Fruit fly (Drosophila melanogaster): ENCODE results near the gene CG3609.

The CG3609 gene

dm6 chr2L:2365077-2365651 is 9.3 kb downstream of the CG3609 start, which contains the start of the genes Rab5 and Axud1 (continued):
- TF ChIP-seq gsb (GFP tag; IDR thresholded peaks at IDR 0.05) = no peak
- no peak for TF ChIP-seq luna (GFP tag; optimal IDR thresholded peaks at IDR 0.05)
- TF ChIP-seq CG7928 (GFP tag; optimal IDR thresholded peaks at IDR 0.05) = no peak
- TF ChIP-seq Side (GFP tag; optimal IDR thresholded peaks at IDR 0.05) = peak; percentile 25
- peak; percentile 94 for TF ChIP-seq CG15479 (GFP tag; optimal IDR thresholded peaks at IDR 0.05)
- TF ChIP-seq CG13424 (tag; optimal IDR thresholded peaks at IDR 0.05) = no peak
- no peak for TF ChIP-seq disco-r (GFP tag; optimal IDR thresholded peaks at IDR 0.05)
- no peak for TF ChIP-seq ewg (GFP tag; optimal IDR thresholded peaks at IDR 0.05)
- TF ChIP-seq CG31441 (GFP tag; IDR thresholded peaks at IDR 0.05) = peak; percentile 10; the same call in 1 of the 2 replicates
- no peak for TF ChIP-seq CG8944 (GFP tag; optimal IDR thresholded peaks at IDR 0.05)
- no peak for TF ChIP-seq D (optimal IDR thresholded peaks at IDR 0.05)
- TF ChIP-seq D (GFP tag; optimal IDR thresholded peaks at IDR 0.05) = no peak
- TF ChIP-seq CG6813 (GFP tag; optimal IDR thresholded peaks at IDR 0.05) = no peak
- TF ChIP-seq ham (GFP tag; IDR thresholded peaks at IDR 0.05) = no peak
- no peak for TF ChIP-seq NFAT (GFP tag; IDR thresholded peaks at IDR 0.05)
- no peak for TF ChIP-seq CG5245 (GFP tag; optimal IDR thresholded peaks at IDR 0.05)
- no peak for TF ChIP-seq CG6254 (GFP tag; optimal IDR thresholded peaks at IDR 0.05)
- TF ChIP-seq CG17612 (GFP tag; IDR thresholded peaks at IDR 0.05) = no peak
- no peak for TF ChIP-seq zfh2 (GFP tag; optimal IDR thresholded peaks at IDR 0.05)
- no peak for TF ChIP-seq fru (optimal IDR thresholded peaks at IDR 0.05)
- no peak for TF ChIP-seq CG10209 (GFP tag; optimal IDR thresholded peaks at IDR 0.05)
- no peak for TF ChIP-seq CkIIα-i1 (GFP tag; IDR thresholded peaks at IDR 0.05)
- TF ChIP-seq Hr39 (optimal IDR thresholded peaks at IDR 0.05) = no peak
- no peak for TF ChIP-seq CG12236 (GFP tag; optimal IDR thresholded peaks at IDR 0.05)
- TF ChIP-seq CrebB (tag; optimal IDR thresholded peaks at IDR 0.05) = no peak
- no peak for TF ChIP-seq fd102C (GFP tag; optimal IDR thresholded peaks at IDR 0.05)
- TF ChIP-seq dan (GFP tag; IDR thresholded peaks at IDR 0.05) = no peak
- TF ChIP-seq CG18011 (GFP tag; optimal IDR thresholded peaks at IDR 0.05) = no peak
- no peak for TF ChIP-seq unc-4 (GFP tag; IDR thresholded peaks at IDR 0.05; ENCODE audit: partially characterized antibody)
- TF ChIP-seq CG7839 (tag; optimal IDR thresholded peaks at IDR 0.05) = peak; percentile 4
- no peak for TF ChIP-seq CG15011 (GFP tag; optimal IDR thresholded peaks at IDR 0.05)
- TF ChIP-seq CG3726 (GFP tag; IDR thresholded peaks at IDR 0.05) = no peak
- TF ChIP-seq CG4820 (GFP tag; optimal IDR thresholded peaks at IDR 0.05) = no peak
- no peak for TF ChIP-seq ara (GFP tag; IDR thresholded peaks at IDR 0.05)
- TF ChIP-seq pnt (GFP tag; optimal IDR thresholded peaks at IDR 0.05) = no peak
- no peak for TF ChIP-seq Hr51 (GFP tag; optimal IDR thresholded peaks at IDR 0.05)
- no peak for TF ChIP-seq Fer3 (tag; optimal IDR thresholded peaks at IDR 0.05)
- TF ChIP-seq HLHmδ (GFP tag; optimal IDR thresholded peaks at IDR 0.05) = no peak
- no peak for TF ChIP-seq ken (GFP tag; IDR thresholded peaks at IDR 0.05)
- TF ChIP-seq TFAM (GFP tag; optimal IDR thresholded peaks at IDR 0.05) = no peak
- no peak for TF ChIP-seq CG34376 (GFP tag; optimal IDR thresholded peaks at IDR 0.05)
- TF ChIP-seq nerfin-1 (tag; optimal IDR thresholded peaks at IDR 0.05) = no peak
- no peak for TF ChIP-seq CG3065 (GFP tag; optimal IDR thresholded peaks at IDR 0.05)
- no peak for TF ChIP-seq amos (GFP tag; IDR thresholded peaks at IDR 0.05; ENCODE audit: partially characterized antibody)
- TF ChIP-seq CG10274 (GFP tag; optimal IDR thresholded peaks at IDR 0.05) = no peak
- no peak for TF ChIP-seq tna (GFP tag; IDR thresholded peaks at IDR 0.05; ENCODE audit: partially characterized antibody)
- 0 out of 3 replicates have a peak, but pooled peaks have one; percentile 38 for TF ChIP-seq Dbx (GFP tag; IDR thresholded peaks at IDR 0.05)
- TF ChIP-seq CG13894 (tag; optimal IDR thresholded peaks at IDR 0.05) = no peak
- TF ChIP-seq gcm (GFP tag; optimal IDR thresholded peaks at IDR 0.05) = no peak
- TF ChIP-seq Mrtf (GFP tag; IDR thresholded peaks at IDR 0.05) = no peak
- no peak for TF ChIP-seq CG11085 (GFP tag; IDR thresholded peaks at IDR 0.05)
